Worm (Caenorhabditis elegans): ENCODE results near the gene B0564.2.

B0564.2 gene

DNA sequence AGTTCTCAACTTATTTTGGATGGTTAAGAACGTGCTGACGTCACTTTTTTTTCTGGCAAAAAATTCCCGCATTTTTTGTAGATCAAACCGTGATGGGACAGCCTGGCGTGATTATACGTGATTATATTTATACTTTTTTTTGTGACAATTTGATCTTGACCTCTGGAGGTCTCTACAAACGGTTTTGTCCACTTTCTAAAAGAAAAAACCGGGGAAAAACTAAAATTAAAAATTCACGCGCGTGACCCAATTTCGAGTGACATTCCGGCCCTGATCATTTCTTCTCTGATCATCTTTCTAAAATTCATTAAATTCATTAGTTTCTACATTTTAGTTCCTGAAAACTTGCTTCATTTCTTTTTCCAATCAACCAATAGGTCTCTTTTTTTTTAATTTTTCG lies 2.6 kb upstream of the B0564.2 start, which contains the start of gene rde-11:
Gene rde-11, plus strand, starts transcription at position 301 of the 400 bp plus-strand sequence.
- TF ChIP-seq lsy-12 (tag; optimal IDR thresholded peaks at IDR 0.05): no peak
- TF ChIP-seq R02D3.7 (tag; optimal IDR thresholded peaks at IDR 0.05): no peak
- TF ChIP-seq nhr-25 (tag; optimal IDR thresholded peaks at IDR 0.05): no peak
- TF ChIP-seq tbx-2 (tag; optimal IDR thresholded peaks at IDR 0.05): no peak
- no peak for TF ChIP-seq lin-39 (tag; optimal IDR thresholded peaks at IDR 0.05)
- TF ChIP-seq ztf-4 (tag; optimal IDR thresholded peaks at IDR 0.05): no peak
- TF ChIP-seq mml-1 (tag; optimal IDR thresholded peaks at IDR 0.05): no peak
- TF ChIP-seq unc-62 (GFP tag; optimal IDR thresholded peaks at IDR 0.05): no peak
- no peak for TF ChIP-seq jun-1 (tag; optimal IDR thresholded peaks at IDR 0.05)

DNA sequence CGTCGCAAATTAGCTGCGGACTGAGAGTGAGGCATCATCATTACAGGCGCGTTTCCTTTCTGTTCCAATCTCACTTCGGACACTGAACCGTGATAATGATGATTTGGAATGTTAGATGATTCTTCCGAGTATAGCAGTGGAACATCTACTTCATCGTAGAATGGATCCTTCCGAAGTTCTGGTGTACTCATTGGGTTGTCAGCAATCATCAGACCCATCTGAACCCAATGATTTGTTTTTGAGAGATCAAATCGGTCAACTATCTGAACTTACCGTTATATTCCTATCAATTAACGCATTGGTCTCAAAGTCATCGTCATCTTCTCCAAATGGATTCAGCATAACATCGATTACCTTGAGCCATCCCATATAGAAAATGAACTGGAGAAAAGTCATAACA lies 971 bp downstream of the B0564.2 start:
- TF ChIP-seq nhr-11 (tag; optimal IDR thresholded peaks at IDR 0.05): no peak
- no peak for TF ChIP-seq nhr-67 (tag; optimal IDR thresholded peaks at IDR 0.05)
- no peak for TF ChIP-seq ceh-9 (tag; optimal IDR thresholded peaks at IDR 0.05)
- TF ChIP-seq fkh-2 (tag; optimal IDR thresholded peaks at IDR 0.05): no peak
- no peak for TF ChIP-seq sea-2 (GFP tag; optimal IDR thresholded peaks at IDR 0.05)
- TF ChIP-seq elt-1 (tag; optimal IDR thresholded peaks at IDR 0.05): no peak

- no peak for TF ChIP-seq daf-12 (tag; optimal IDR thresholded peaks at IDR 0.05)
- TF ChIP-seq aly-2 (tag; optimal IDR thresholded peaks at IDR 0.05): no peak
- TF ChIP-seq hmg-11 (tag; optimal IDR thresholded peaks at IDR 0.05): no peak
- no peak for TF ChIP-seq nhr-67 (tag; optimal IDR thresholded peaks at IDR 0.05)
- no peak for TF ChIP-seq snpc-4 (tag; optimal IDR thresholded peaks at IDR 0.05)
- no peak for TF ChIP-seq unc-62 (GFP tag; optimal IDR thresholded peaks at IDR 0.05)
- TF ChIP-seq zag-1 (tag; optimal IDR thresholded peaks at IDR 0.05): no peak
- peak; percentile 57 for TF ChIP-seq egl-5 (tag; optimal IDR thresholded peaks at IDR 0.05)
- no peak for TF ChIP-seq ama-1 (optimal IDR thresholded peaks at IDR 0.05)
- no peak for TF ChIP-seq elt-3 (tag; optimal IDR thresholded peaks at IDR 0.05)
- TF ChIP-seq nhr-77 (tag; optimal IDR thresholded peaks at IDR 0.05): no peak
- no peak for TF ChIP-seq mml-1 (tag; optimal IDR thresholded peaks at IDR 0.05)
- peak; percentile 14 for TF ChIP-seq mdl-1 (tag; optimal IDR thresholded peaks at IDR 0.05)
- TF ChIP-seq sea-2 (GFP tag; optimal IDR thresholded peaks at IDR 0.05): no peak
- no peak for TF ChIP-seq nhr-76 (tag; optimal IDR thresholded peaks at IDR 0.05)
- no peak for TF ChIP-seq lsy-12 (tag; optimal IDR thresholded peaks at IDR 0.05)
- no peak for TF ChIP-seq nfya-1 (tag; optimal IDR thresholded peaks at IDR 0.05; ENCODE audit: insufficient read depth)
- no peak for TF ChIP-seq elt-1 (tag; optimal IDR thresholded peaks at IDR 0.05)
- no peak for TF ChIP-seq lin-39 (tag; optimal IDR thresholded peaks at IDR 0.05)
- no peak for TF ChIP-seq R02D3.7 (tag; optimal IDR thresholded peaks at IDR 0.05)
- TF ChIP-seq fkh-2 (tag; optimal IDR thresholded peaks at IDR 0.05): no peak
- TF ChIP-seq lin-15B (tag; optimal IDR thresholded peaks at IDR 0.05): no peak
- TF ChIP-seq nhr-23 (tag; optimal IDR thresholded peaks at IDR 0.05): peak; percentile 1
- TF ChIP-seq jun-1 (tag; optimal IDR thresholded peaks at IDR 0.05): no peak
- no peak for TF ChIP-seq ceh-28 (tag; optimal IDR thresholded peaks at IDR 0.05)
Observed at ce11 chrIV:13109751-13110150, 2.3 kb downstream of the B0564.2 start, which contains the start of gene best-1. TSS of gene best-1 (minus strand) at chrIV:13109779.

DNA sequence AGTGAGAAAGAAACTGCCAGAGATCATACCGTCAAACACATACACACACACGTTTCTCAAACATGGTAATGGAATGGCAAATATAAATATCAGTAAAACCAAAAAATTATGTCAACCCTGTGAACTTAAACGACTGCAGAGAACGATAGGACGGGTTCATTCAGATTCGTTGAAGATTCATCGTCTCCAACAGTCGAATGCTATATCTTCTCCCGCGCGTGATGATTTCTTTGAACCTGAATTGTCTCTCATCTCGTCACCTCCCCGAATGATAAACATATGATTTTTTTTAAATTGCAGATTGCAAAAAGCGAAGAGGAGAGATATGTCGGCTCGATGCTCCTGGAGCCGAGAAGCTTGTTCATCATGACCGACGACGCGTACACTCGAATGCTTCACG lies 3.4 kb downstream of the B0564.2 start:
- TF ChIP-seq ztf-11 (tag; optimal IDR thresholded peaks at IDR 0.05): no peak
- no peak for TF ChIP-seq nhr-77 (tag; optimal IDR thresholded peaks at IDR 0.05)
- TF ChIP-seq egl-27 (tag; optimal IDR thresholded peaks at IDR 0.05): no peak
- TF ChIP-seq nhr-67 (tag; optimal IDR thresholded peaks at IDR 0.05): no peak
- TF ChIP-seq nhr-25 (tag; optimal IDR thresholded peaks at IDR 0.05): peak; percentile 6

- TF ChIP-seq sea-2 (GFP tag; optimal IDR thresholded peaks at IDR 0.05) (no peak), nhr-23 (tag; optimal IDR thresholded peaks at IDR 0.05) (no peak), unc-39 (tag; optimal IDR thresholded peaks at IDR 0.05) (no peak), nhr-237 (tag; optimal IDR thresholded peaks at IDR 0.05) (no peak), ceh-16 (tag; optimal IDR thresholded peaks at IDR 0.05) (no peak), lin-15B (tag; optimal IDR thresholded peaks at IDR 0.05) (no peak), jun-1 (tag; optimal IDR thresholded peaks at IDR 0.05) (no peak), hmg-11 (tag; optimal IDR thresholded peaks at IDR 0.05) (no peak), nfya-1 (tag; optimal IDR thresholded peaks at IDR 0.05; ENCODE audit: insufficient read depth) (no peak), ceh-28 (tag; optimal IDR thresholded peaks at IDR 0.05) (no peak)
Observed at ce11 chrIV:13112982-13113381, 5.5 kb downstream of the B0564.2 start, which contains the start of gene best-2. TSS of gene best-2 (minus strand) at chrIV:13113082.

Measured in whole organism, L3 larva.